Fruit fly (Drosophila melanogaster) whole organism, prepupa: ENCODE results near the gene Brr2.

Experiments used
- Blimp-1 ChIP-seq: fragments of 200-800 bp; sonication (Bioruptor generic); optimal IDR thresholded peaks from 3 replicates; lab custom pipeline; 2017; ENCODE audit warnings: missing biosample characterization, missing genetic modification characterization, mild to moderate bottlenecking, moderate library complexity, missing genetic modification reagents
- CG10631 ChIP-seq: fragments of 200-800 bp; sonication (Bioruptor generic); optimal IDR thresholded peaks from 2 replicates; lab custom pipeline; 2016; ENCODE audit warnings: missing biosample characterization, missing genetic modification characterization
- CG10669 ChIP-seq: fragments of 200-800 bp; sonication (Bioruptor generic); optimal IDR thresholded peaks from 3 replicates; lab custom pipeline; 2018; ENCODE audit warnings: missing biosample characterization, mild to moderate bottlenecking, missing genetic modification characterization, moderate library complexity
- CG11294 ChIP-seq: fragments of 200-800 bp; sonication (Bioruptor generic); IDR thresholded peaks from 2 replicates; pipeline ENCODE4 v1.3.6; 2022; ENCODE audit warnings: missing biosample characterization, missing genetic modification characterization
- CG11762 ChIP-seq: fragments of 200-800 bp; sonication (Bioruptor generic); optimal IDR thresholded peaks from 3 replicates; lab custom pipeline; 2016; ENCODE audit warnings: missing biosample characterization, missing genetic modification characterization; ENCODE audit not compliant: insufficient read depth
- CG11902 ChIP-seq: fragments of 200-800 bp; sonication (Bioruptor generic); optimal IDR thresholded peaks from 3 replicates; lab custom pipeline; 2016; ENCODE audit warnings: missing biosample characterization, missing genetic modification characterization
- CG15336 ChIP-seq: fragments of 200-800 bp; sonication (Bioruptor generic); IDR thresholded peaks from 2 replicates; pipeline ENCODE4 v1.3.6; 2022; ENCODE audit warnings: missing biosample characterization, missing genetic modification characterization
- CG1621 ChIP-seq: fragments of 200-800 bp; sonication (Bioruptor generic); optimal IDR thresholded peaks from 3 replicates; lab custom pipeline; 2018; ENCODE audit warnings: missing biosample characterization, mild to moderate bottlenecking, missing genetic modification characterization
- CG31627 ChIP-seq: fragments of 200-800 bp; sonication (Bioruptor generic); optimal IDR thresholded peaks from 3 replicates; lab custom pipeline; 2016; ENCODE audit warnings: missing biosample characterization, missing genetic modification characterization
- CG34406 ChIP-seq: fragments of 200-800 bp; sonication (Bioruptor generic); optimal IDR thresholded peaks from 3 replicates; lab custom pipeline; 2016; ENCODE audit warnings: missing biosample characterization, missing genetic modification characterization
- CG3919 ChIP-seq: fragments of 200-800 bp; sonication (Bioruptor generic); optimal IDR thresholded peaks from 3 replicates; lab custom pipeline; 2016; ENCODE audit warnings: missing biosample characterization, missing genetic modification characterization
- CG6163 ChIP-seq: fragments of 200-800 bp; sonication (Bioruptor generic); IDR thresholded peaks from 3 replicates; pipeline ENCODE4 v1.3.6; 2022; ENCODE audit warnings: missing biosample characterization, missing genetic modification characterization
- CG6276 ChIP-seq: fragments of 200-800 bp; sonication (Bioruptor generic); optimal IDR thresholded peaks from 2 replicates; lab custom pipeline; 2017; ENCODE audit warnings: missing biosample characterization, mild to moderate bottlenecking, missing genetic modification characterization
- CG6792 ChIP-seq: fragments of 200-800 bp; sonication (Bioruptor generic); optimal IDR thresholded peaks from 3 replicates; lab custom pipeline; 2016; ENCODE audit warnings: missing biosample characterization, missing genetic modification characterization
- CG6808 ChIP-seq: fragments of 200-800 bp; sonication (Bioruptor generic); optimal IDR thresholded peaks from 3 replicates; lab custom pipeline; 2017; ENCODE audit warnings: missing biosample characterization, missing genetic modification characterization, mild to moderate bottlenecking, moderate library complexity, missing genetic modification reagents
- CG6854 ChIP-seq: fragments of 200-800 bp; sonication (Bioruptor generic); optimal IDR thresholded peaks from 2 replicates; lab custom pipeline; 2017; ENCODE audit warnings: missing biosample characterization, mild to moderate bottlenecking, missing genetic modification characterization
- CG8119 ChIP-seq: fragments of 200-800 bp; sonication (Bioruptor generic); IDR thresholded peaks from 3 replicates; pipeline ENCODE4 v1.3.6; 2022; ENCODE audit warnings: missing biosample characterization, missing genetic modification characterization
- CG8632 ChIP-seq: fragments of 200-800 bp; sonication (Bioruptor generic); optimal IDR thresholded peaks from 3 replicates; lab custom pipeline; 2016; ENCODE audit warnings: missing biosample characterization, missing genetic modification characterization
- CG9139 ChIP-seq: fragments of 200-800 bp; sonication (Bioruptor generic); optimal IDR thresholded peaks from 3 replicates; lab custom pipeline; 2017; ENCODE audit warnings: missing biosample characterization, mild to moderate bottlenecking, missing genetic modification characterization
- Eip78C ChIP-seq: fragments of 200-800 bp; sonication (Bioruptor generic); peaks from one replicate; lab custom pipeline; 2016; ENCODE audit warnings: missing biosample characterization, missing genetic modification characterization
- Ets96B ChIP-seq: fragments of 200-800 bp; optimal IDR thresholded peaks from 2 replicates; lab custom pipeline; 2019; ENCODE audit warnings: missing biosample characterization, mild to moderate bottlenecking, missing genetic modification characterization, moderate library complexity
- Gug ChIP-seq: fragments of 200-800 bp; sonication (Bioruptor generic); IDR thresholded peaks from 2 replicates; pipeline ENCODE4 v1.3.6; 2022; ENCODE audit warnings: missing biosample characterization, missing genetic modification characterization
- Hr38 ChIP-seq: sonication (Bioruptor generic); optimal IDR thresholded peaks from 2 replicates; lab custom pipeline; 2016; ENCODE audit warnings: missing biosample characterization, missing genetic modification characterization
- Hr39 ChIP-seq: fragments of 200-800 bp; sonication (Bioruptor generic); optimal IDR thresholded peaks from 2 replicates; lab custom pipeline; 2016; ENCODE audit warnings: missing biosample characterization, missing genetic modification characterization
- Lpt ChIP-seq: fragments of 200-800 bp; sonication (Bioruptor generic); optimal IDR thresholded peaks from 3 replicates; lab custom pipeline; 2016; ENCODE audit warnings: missing biosample characterization, missing genetic modification characterization
- Met ChIP-seq: fragments of 200-800 bp; sonication (Bioruptor generic); optimal IDR thresholded peaks from 3 replicates; lab custom pipeline; 2016; ENCODE audit warnings: missing biosample characterization, missing genetic modification characterization
- Sox102F ChIP-seq: fragments of 200-800 bp; sonication (Bioruptor generic); optimal IDR thresholded peaks from 2 replicates; lab custom pipeline; 2016; ENCODE audit warnings: missing biosample characterization, mild to moderate bottlenecking, missing genetic modification characterization
- Sox14 ChIP-seq: fragments of 200-800 bp; sonication (Bioruptor generic); optimal IDR thresholded peaks from 3 replicates; lab custom pipeline; 2016; ENCODE audit warnings: missing biosample characterization, missing genetic modification characterization
- Sox15 ChIP-seq: fragments of 200-800 bp; sonication (Bioruptor generic); optimal IDR thresholded peaks from 3 replicates; lab custom pipeline; 2016; ENCODE audit warnings: missing biosample characterization, missing genetic modification characterization
- achi ChIP-seq: fragments of 200-800 bp; sonication (Bioruptor generic); optimal IDR thresholded peaks from 3 replicates; lab custom pipeline; 2016; ENCODE audit warnings: missing biosample characterization, missing genetic modification characterization
- acj6 ChIP-seq: fragments of 200-800 bp; sonication (Bioruptor generic); optimal IDR thresholded peaks from 3 replicates; lab custom pipeline; 2016; ENCODE audit warnings: missing biosample characterization, missing genetic modification characterization
- dsx ChIP-seq: fragments of 200-800 bp; optimal IDR thresholded peaks from 3 replicates; lab custom pipeline; 2019; ENCODE audit warnings: missing biosample characterization, mild to moderate bottlenecking, missing genetic modification characterization, moderate library complexity; ENCODE audit not compliant: poor library complexity, severe bottlenecking
- eg ChIP-seq: fragments of 200-800 bp; sonication (Bioruptor generic); IDR thresholded peaks from 3 replicates; pipeline ENCODE4 v1.3.6; 2022; ENCODE audit warnings: missing biosample characterization, missing genetic modification characterization
- esn ChIP-seq: fragments of 200-800 bp; sonication (Bioruptor generic); optimal IDR thresholded peaks from 2 replicates; lab custom pipeline; 2016; ENCODE audit warnings: missing biosample characterization, mild to moderate bottlenecking, missing genetic modification characterization, moderate library complexity
- fd59A ChIP-seq: fragments of 200-800 bp; sonication (Bioruptor generic); optimal IDR thresholded peaks from 2 replicates; lab custom pipeline; 2017; ENCODE audit warnings: missing biosample characterization, mild to moderate bottlenecking, missing genetic modification characterization, missing genetic modification reagents
- fd85E ChIP-seq: fragments of 200-800 bp; sonication (Bioruptor generic); optimal IDR thresholded peaks from 3 replicates; lab custom pipeline; 2016; ENCODE audit warnings: missing biosample characterization, missing genetic modification characterization
- fkh ChIP-seq: fragments of 200-800 bp; sonication (Bioruptor generic); optimal IDR thresholded peaks from 3 replicates; lab custom pipeline; 2017; ENCODE audit warnings: missing biosample characterization, mild to moderate bottlenecking, missing genetic modification characterization, moderate library complexity
- net ChIP-seq: fragments of 200-800 bp; sonication (Bioruptor generic); optimal IDR thresholded peaks from 3 replicates; lab custom pipeline; 2016; ENCODE audit warnings: missing biosample characterization, missing genetic modification characterization
- spab ChIP-seq: fragments of 200-800 bp; sonication (Bioruptor generic); optimal IDR thresholded peaks from 2 replicates; lab custom pipeline; 2017; ENCODE audit warnings: missing biosample characterization, mild to moderate bottlenecking, missing genetic modification characterization, missing genetic modification reagents
- ss ChIP-seq, 2 experiments: fragments of 200-800 bp; sonication (Bioruptor generic); optimal IDR thresholded peaks; 2 replicates in 1 of 2; 3 replicates in 1 of 2; lab custom pipeline; 2017 to 2018; ENCODE audit warnings: mild to moderate bottlenecking in 2 of 2, missing biosample characterization in 2 of 2, missing genetic modification characterization in 2 of 2, moderate library complexity in 1 of 2
- svp ChIP-seq: fragments of 200-800 bp; sonication (Bioruptor generic); peaks from one replicate; lab custom pipeline; 2016; ENCODE audit warnings: missing biosample characterization, missing genetic modification characterization
- topi ChIP-seq: fragments of 200-800 bp; sonication (Bioruptor generic); optimal IDR thresholded peaks from 3 replicates; lab custom pipeline; 2016; ENCODE audit warnings: missing biosample characterization, missing genetic modification characterization
- vri ChIP-seq: fragments of 200-800 bp; sonication (Bioruptor generic); optimal IDR thresholded peaks from 3 replicates; lab custom pipeline; 2016; ENCODE audit warnings: missing biosample characterization, mild to moderate bottlenecking, missing genetic modification characterization

Gene Brr2

DNA sequence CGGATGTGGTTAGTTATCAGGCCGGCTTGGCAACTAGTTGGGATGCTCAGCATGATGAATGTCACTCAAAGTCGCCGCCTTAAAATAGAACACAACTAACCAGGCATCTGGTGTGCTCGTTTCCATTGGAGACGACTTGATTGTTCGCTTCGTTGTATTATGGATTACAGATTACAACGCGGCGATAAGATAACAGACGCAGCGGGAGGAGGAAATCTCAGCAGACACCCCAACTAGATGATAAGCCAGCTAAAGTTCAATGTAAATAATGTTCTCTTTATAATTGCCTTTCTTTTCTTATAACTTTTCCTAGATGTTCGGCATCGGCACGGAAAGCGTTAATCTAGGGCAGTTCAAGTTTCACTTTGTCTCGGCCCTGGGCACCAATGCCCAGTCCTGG is 1.0 kb upstream of the Brr2 start:
- TF ChIP-seq CG10669 (GFP tag; lab: Kevin White, UChicago) (no peak), CG6276 (GFP tag; lab: Kevin White, UChicago) (no peak), svp (GFP tag; lab: Kevin White, UChicago) (peak; percentile 93)
- TF ChIP-seq, all 60 proteins: peak for 1

- no peak for TF ChIP-seq CG11762 (GFP tag; lab: Kevin White, UChicago)
- no peak; the same call in 2 of the 3 replicates for TF ChIP-seq CG8119 (GFP tag; lab: Robert Waterston, UW)
- no peak for TF ChIP-seq Met (GFP tag; lab: Kevin White, UChicago)
- TF ChIP-seq CG10669 (GFP tag; lab: Kevin White, UChicago) = no peak
- TF ChIP-seq Eip78C = peak; percentile 83
- no peak; the same call in 1 of the 2 replicates for TF ChIP-seq CG15336 (GFP tag; lab: Robert Waterston, UW)
- peak; percentile 99 for TF ChIP-seq Blimp-1 (GFP tag; lab: Kevin White, UChicago)
- peak; percentile 29 for TF ChIP-seq net (GFP tag; lab: Kevin White, UChicago)
- TF ChIP-seq acj6 = no peak
- peak; percentile 81 for TF ChIP-seq CG1621 (tag; lab: Kevin White, UChicago)
- peak in 1 of 2 experiments; percentile 49 for TF ChIP-seq ss (GFP tag; optimal IDR thresholded peaks at IDR 0.05; lab: Kevin White, UChicago)
- no peak for TF ChIP-seq fkh
- TF ChIP-seq dsx (GFP tag; lab: Kevin White, UChicago) = peak; percentile 94
- TF ChIP-seq Lpt (GFP tag; lab: Kevin White, UChicago) = peak; percentile 35
- peak; percentile 68 for TF ChIP-seq CG6854
- TF ChIP-seq fd59A (GFP tag; lab: Kevin White, UChicago) = no peak
- TF ChIP-seq Sox102F (GFP tag; lab: Kevin White, UChicago) = peak; percentile 18
- TF ChIP-seq eg (GFP tag; lab: Robert Waterston, UW) = 0 out of 3 replicates have a peak, but pooled peaks have one; percentile 16
- TF ChIP-seq Sox15 (GFP tag; lab: Kevin White, UChicago) = no peak
These were observed 8.9 kb downstream of the Brr2 start, which contains the start of gene CG17032 for dm6 chr3L:15958612-15959315. CG17032 (plus strand) TSS chr3L:15958843.

dm6 chr3L:15956448-15957010 is 11.1 kb downstream of the Brr2 start, which contains the start of gene elgi:
elgi (plus strand) TSS chr3L:15956550.
- TF ChIP-seq Gug (GFP tag; lab: Robert Waterston, UW) (no peak), CG6163 (peak; percentile 10; the same call in 1 of the 3 replicates), fd85E (GFP tag; lab: Kevin White, UChicago) (no peak), svp (GFP tag; lab: Kevin White, UChicago) (peak; percentile 85), eg (GFP tag; lab: Robert Waterston, UW) (peak; percentile 37; the same call in 1 of the 3 replicates), Sox14 (GFP tag; lab: Kevin White, UChicago) (peak; percentile 69), vri (GFP tag; lab: Kevin White, UChicago) (peak; percentile 71), fkh (peak; percentile 66), Sox15 (GFP tag; lab: Kevin White, UChicago) (peak; percentile 3), dsx (GFP tag; lab: Kevin White, UChicago) (no peak), fd59A (GFP tag; lab: Kevin White, UChicago) (no peak), CG11762 (GFP tag; lab: Kevin White, UChicago) (peak; percentile 16), CG9139 (GFP tag; lab: Kevin White, UChicago) (no peak), esn (GFP tag; lab: Kevin White, UChicago) (peak; percentile 78), Ets96B (tag; lab: Kevin White, UChicago) (peak; percentile 24), CG6854 (peak; percentile 1), CG11902 (GFP tag; lab: Kevin White, UChicago) (no peak), ss (GFP tag; optimal IDR thresholded peaks at IDR 0.05; lab: Kevin White, UChicago) (peak in 1 of 2 experiments; percentile 56), CG8632 (GFP tag; lab: Kevin White, UChicago) (peak; percentile 37), net (GFP tag; lab: Kevin White, UChicago) (peak; percentile 53), CG6808 (GFP tag; lab: Kevin White, UChicago) (peak; percentile 42), Hr38 (no peak), spab (GFP tag; lab: Kevin White, UChicago) (peak; percentile 5), Hr39 (GFP tag; lab: Kevin White, UChicago) (no peak), CG31627 (GFP tag; lab: Kevin White, UChicago) (peak; percentile 73), achi (GFP tag; lab: Kevin White, UChicago) (peak; percentile 42), CG34406 (GFP tag; lab: Kevin White, UChicago) (peak; percentile 22), CG10631 (GFP tag; lab: Kevin White, UChicago) (peak; percentile 26), CG3919 (peak; percentile 76), topi (peak; percentile 76), CG11294 (GFP tag; lab: Robert Waterston, UW) (no peak), CG6792 (GFP tag; lab: Kevin White, UChicago) (peak; percentile 39), Sox102F (GFP tag; lab: Kevin White, UChicago) (peak; percentile 69), acj6 (peak; percentile 61)
